Fruit fly (Drosophila melanogaster) whole organism, prepupa: ENCODE measurements around the gene CG3823.
A peak's percentile ranks its signal among the peaks of the same experiment; 100 is the strongest.

ENCODE experiments used
- CG10631 ChIP-seq: fragments of 200-800 bp; sonication (Bioruptor generic); optimal IDR thresholded peaks from 2 replicates; lab custom pipeline; 2016; ENCODE audit warnings: missing biosample characterization, missing genetic modification characterization
- CG11294 ChIP-seq: fragments of 200-800 bp; sonication (Bioruptor generic); IDR thresholded peaks from 2 replicates; pipeline ENCODE4 v1.3.6; 2022; ENCODE audit warnings: missing biosample characterization, missing genetic modification characterization
- CG1621 ChIP-seq: fragments of 200-800 bp; sonication (Bioruptor generic); optimal IDR thresholded peaks from 3 replicates; lab custom pipeline; 2018; ENCODE audit warnings: missing biosample characterization, mild to moderate bottlenecking, missing genetic modification characterization
- CG34406 ChIP-seq: fragments of 200-800 bp; sonication (Bioruptor generic); optimal IDR thresholded peaks from 3 replicates; lab custom pipeline; 2016; ENCODE audit warnings: missing biosample characterization, missing genetic modification characterization
- CG3919 ChIP-seq: fragments of 200-800 bp; sonication (Bioruptor generic); optimal IDR thresholded peaks from 3 replicates; lab custom pipeline; 2016; ENCODE audit warnings: missing biosample characterization, missing genetic modification characterization
- CG6163 ChIP-seq: fragments of 200-800 bp; sonication (Bioruptor generic); IDR thresholded peaks from 3 replicates; pipeline ENCODE4 v1.3.6; 2022; ENCODE audit warnings: missing biosample characterization, missing genetic modification characterization
- CG7368 ChIP-seq: fragments of 200-800 bp; sonication (Bioruptor generic); optimal IDR thresholded peaks from 3 replicates; lab custom pipeline; 2016; ENCODE audit warnings: missing biosample characterization, missing genetic modification characterization
- CG9139 ChIP-seq: fragments of 200-800 bp; sonication (Bioruptor generic); optimal IDR thresholded peaks from 3 replicates; lab custom pipeline; 2017; ENCODE audit warnings: missing biosample characterization, mild to moderate bottlenecking, missing genetic modification characterization
- Ets96B ChIP-seq: fragments of 200-800 bp; optimal IDR thresholded peaks from 2 replicates; lab custom pipeline; 2019; ENCODE audit warnings: missing biosample characterization, mild to moderate bottlenecking, missing genetic modification characterization, moderate library complexity
- Hr38 ChIP-seq: sonication (Bioruptor generic); optimal IDR thresholded peaks from 2 replicates; lab custom pipeline; 2016; ENCODE audit warnings: missing biosample characterization, missing genetic modification characterization
- OdsH ChIP-seq: fragments of 200-800 bp; sonication (Bioruptor generic); optimal IDR thresholded peaks from 3 replicates; lab custom pipeline; 2016; ENCODE audit warnings: missing biosample characterization, missing genetic modification characterization
- Sox15 ChIP-seq: fragments of 200-800 bp; sonication (Bioruptor generic); optimal IDR thresholded peaks from 3 replicates; lab custom pipeline; 2016; ENCODE audit warnings: missing biosample characterization, missing genetic modification characterization
- cyc ChIP-seq: fragments of 200-800 bp; sonication (Bioruptor generic); optimal IDR thresholded peaks from 3 replicates; lab custom pipeline; 2016; ENCODE audit warnings: missing biosample characterization, missing genetic modification characterization
- spab ChIP-seq: fragments of 200-800 bp; sonication (Bioruptor generic); optimal IDR thresholded peaks from 2 replicates; lab custom pipeline; 2017; ENCODE audit warnings: missing biosample characterization, mild to moderate bottlenecking, missing genetic modification characterization, missing genetic modification reagents

DNA sequence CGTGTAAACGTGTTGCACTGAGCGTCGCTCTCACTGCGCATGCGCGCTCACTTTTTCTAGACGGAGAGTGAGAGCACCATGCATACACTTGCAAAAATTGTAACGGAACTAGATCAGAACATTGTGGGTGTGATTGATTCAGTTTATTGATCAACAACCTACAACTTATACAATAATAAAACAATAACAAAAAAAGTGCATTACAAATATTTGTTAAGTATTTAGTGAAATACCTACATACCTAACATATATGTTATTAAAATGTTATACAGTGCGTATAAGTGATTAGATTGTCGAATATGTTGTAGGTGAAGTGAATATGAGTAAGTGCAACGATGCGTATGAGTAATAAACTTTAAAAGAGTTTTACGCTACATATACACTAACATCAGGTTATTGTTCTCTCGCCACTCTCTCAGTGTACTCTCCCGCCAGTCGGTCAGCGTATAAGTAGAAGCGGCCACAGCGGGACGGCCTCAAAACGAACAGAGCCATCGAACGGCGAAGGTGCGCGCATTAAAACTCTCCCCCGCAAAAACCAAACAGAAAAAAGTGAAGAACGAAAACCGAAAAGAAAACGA lies 26.7 kb downstream of the CG3823 start, which contains the start of gene CG42240:
- TF ChIP-seq CG7368 (GFP tag; lab: Kevin White, UChicago) (peak; percentile 91), spab (GFP tag; lab: Kevin White, UChicago) (peak; percentile 92), CG10631 (GFP tag; lab: Kevin White, UChicago) (peak; percentile 92), cyc (peak; percentile 88), CG11294 (GFP tag; lab: Robert Waterston, UW) (peak; percentile 69), CG1621 (tag; lab: Kevin White, UChicago) (peak; percentile 88), Sox15 (peak; percentile 82), CG3919 (GFP tag; lab: Kevin White, UChicago) (peak; percentile 95), CG34406 (GFP tag; lab: Kevin White, UChicago) (peak; percentile 95), OdsH (GFP tag; lab: Kevin White, UChicago) (peak; percentile 94), CG6163 (GFP tag; lab: Robert Waterston, UW) (peak; percentile 72), Hr38 (GFP tag; lab: Kevin White, UChicago) (no peak), CG9139 (peak; percentile 86), Ets96B (peak; percentile 92)
